Worm (Caenorhabditis elegans): ENCODE data around the gene Y43F8B.1.

- TF ChIP-seq nfya-1 (tag; optimal IDR thresholded peaks at IDR 0.05; ENCODE audit: insufficient read depth) = no peak
- TF ChIP-seq ceh-82 (tag; optimal IDR thresholded peaks at IDR 0.05) = no peak
- TF ChIP-seq elt-1 (tag; optimal IDR thresholded peaks at IDR 0.05) = no peak
- no peak for TF ChIP-seq lsy-12 (tag; optimal IDR thresholded peaks at IDR 0.05)
- no peak for TF ChIP-seq egl-27 (tag; optimal IDR thresholded peaks at IDR 0.05)
Measured at ce11 chrV:19570102-19570501, 24.1 kb upstream of the Y43F8B.1 start.

Measured in whole organism, L3 larva.